Fruit fly (Drosophila melanogaster) whole organism, prepupa: ENCODE measurements around the gene CG6418.

Experiments used
- CG9139 ChIP-seq: fragments of 200-800 bp; sonication (Bioruptor generic); optimal IDR thresholded peaks from 3 replicates; lab custom pipeline; 2017; ENCODE audit warnings: missing biosample characterization, mild to moderate bottlenecking, missing genetic modification characterization
- Hr39 ChIP-seq: fragments of 200-800 bp; sonication (Bioruptor generic); optimal IDR thresholded peaks from 2 replicates; lab custom pipeline; 2016; ENCODE audit warnings: missing biosample characterization, missing genetic modification characterization

dm6 chr3L:10878842-10879241, at the start of gene CG6418, which contains the start of gene Blos4:
- no peak for TF ChIP-seq Hr39
- TF ChIP-seq CG9139 (GFP tag; lab: Kevin White, UChicago), result no peak
